Fruit fly (Drosophila melanogaster) whole organism, embryonic: ENCODE results near the gene CG32032.
A peak's percentile ranks its signal among the peaks of the same experiment; 100 is the strongest.

ENCODE experiments used
- Atf-2 ChIP-seq: fragments of 200-800 bp; sonication (Bioruptor generic); optimal IDR thresholded peaks from 2 replicates; lab custom pipeline; 2016; ENCODE audit warnings: missing biosample characterization, missing genetic modification characterization
- B-H2 ChIP-seq: fragments of 200-800 bp; sonication (Bioruptor generic); optimal IDR thresholded peaks from 2 replicates; lab custom pipeline; 2018; ENCODE audit warnings: missing biosample characterization, mild to moderate bottlenecking, missing genetic modification characterization
- C15 ChIP-seq: fragments of 200-800 bp; sonication (Bioruptor generic); IDR thresholded peaks from 3 replicates; pipeline ENCODE4 v1.3.6; 2022; ENCODE audit warnings: missing biosample characterization, missing genetic modification characterization
- CG12769 ChIP-seq: fragments of 200-800 bp; sonication (Bioruptor generic); optimal IDR thresholded peaks from 2 replicates; lab custom pipeline; 2019; ENCODE audit warnings: missing biosample characterization, mild to moderate bottlenecking, missing genetic modification characterization, moderate library complexity
- CG13775 ChIP-seq: fragments of 200-800 bp; sonication (Bioruptor generic); optimal IDR thresholded peaks from 3 replicates; lab custom pipeline; 2017; ENCODE audit warnings: missing biosample characterization, mild to moderate bottlenecking, missing genetic modification characterization
- CG17186 ChIP-seq: fragments of 200-800 bp; sonication (Bioruptor generic); optimal IDR thresholded peaks from 3 replicates; lab custom pipeline; 2017; ENCODE audit warnings: missing biosample characterization, missing genetic modification reagents, missing genetic modification characterization
- CG2712 ChIP-seq: fragments of 200-800 bp; optimal IDR thresholded peaks from 3 replicates; lab custom pipeline; 2019; ENCODE audit warnings: missing biosample characterization, mild to moderate bottlenecking, missing genetic modification characterization, moderate library complexity
- CG2875 ChIP-seq: fragments of 200-800 bp; sonication (Bioruptor generic); optimal IDR thresholded peaks from 2 replicates; lab custom pipeline; 2017; ENCODE audit warnings: missing biosample characterization, mild to moderate bottlenecking, missing genetic modification characterization, missing genetic modification reagents
- CG30431 ChIP-seq: fragments of 200-800 bp; sonication (Bioruptor generic); optimal IDR thresholded peaks from 2 replicates; lab custom pipeline; 2017; ENCODE audit warnings: missing biosample characterization, missing genetic modification characterization
- CG31224 ChIP-seq: fragments of 200-800 bp; sonication (Bioruptor generic); IDR thresholded peaks from 2 replicates; pipeline ENCODE4 v1.3.6; 2022; ENCODE audit warnings: missing biosample characterization, missing genetic modification characterization
- CG3407 ChIP-seq: fragments of 200-800 bp; sonication (Bioruptor generic); optimal IDR thresholded peaks from 2 replicates; lab custom pipeline; 2018; ENCODE audit warnings: missing biosample characterization, mild to moderate bottlenecking, missing genetic modification characterization
- CG4854 ChIP-seq: fragments of 200-800 bp; sonication (Bioruptor generic); optimal IDR thresholded peaks from 2 replicates; lab custom pipeline; 2016; ENCODE audit warnings: missing biosample characterization, missing genetic modification characterization, inconsistent platforms
- CG5953 ChIP-seq: fragments of 200-800 bp; sonication (Bioruptor generic); IDR thresholded peaks from 2 replicates; pipeline ENCODE4 v1.3.6; 2022; ENCODE audit warnings: missing biosample characterization, missing genetic modification characterization
- CG6254 ChIP-seq: fragments of 200-800 bp; sonication (Bioruptor generic); optimal IDR thresholded peaks from 3 replicates; lab custom pipeline; 2017; ENCODE audit warnings: mild to moderate bottlenecking, missing biosample characterization, missing genetic modification reagents, missing genetic modification characterization
- CG6683 ChIP-seq: fragments of 200-800 bp; sonication (Bioruptor generic); optimal IDR thresholded peaks from 2 replicates; lab custom pipeline; 2017; ENCODE audit warnings: missing biosample characterization, mild to moderate bottlenecking, missing genetic modification characterization, missing genetic modification reagents
- CG7372 ChIP-seq: fragments of 200-800 bp; sonication (Bioruptor generic); IDR thresholded peaks from 2 replicates; pipeline ENCODE4 v1.3.6; 2022; ENCODE audit warnings: missing biosample characterization, missing genetic modification characterization
- CG7963 ChIP-seq: fragments of 200-800 bp; sonication (Bioruptor generic); IDR thresholded peaks from 3 replicates; pipeline ENCODE4 v1.3.6; 2022; ENCODE audit warnings: missing biosample characterization, missing genetic modification characterization; ENCODE audit not compliant: partially characterized antibody
- CG8944 ChIP-seq: fragments of 200-800 bp; sonication (Bioruptor generic); optimal IDR thresholded peaks from 3 replicates; lab custom pipeline; 2016; ENCODE audit warnings: missing biosample characterization, missing genetic modification characterization
- CG9727 ChIP-seq: fragments of 200-800 bp; sonication (Bioruptor generic); optimal IDR thresholded peaks from 3 replicates; lab custom pipeline; 2017; ENCODE audit warnings: missing biosample characterization, mild to moderate bottlenecking, missing genetic modification characterization
- CoRest ChIP-seq: fragments of 200-800 bp; sonication (Bioruptor generic); optimal IDR thresholded peaks from 3 replicates; lab custom pipeline; 2018; ENCODE audit warnings: missing biosample characterization, mild to moderate bottlenecking, missing genetic modification characterization, moderate library complexity
- D19B ChIP-seq: fragments of 200-800 bp; sonication (Bioruptor generic); optimal IDR thresholded peaks from 2 replicates; lab custom pipeline; 2017; ENCODE audit warnings: missing biosample characterization, mild to moderate bottlenecking, missing genetic modification characterization
- Deaf1 ChIP-seq: fragments of 200-800 bp; optimal IDR thresholded peaks from 3 replicates; lab custom pipeline; 2019; ENCODE audit warnings: missing biosample characterization, mild to moderate bottlenecking, missing genetic modification characterization, moderate library complexity
- Dip2 ChIP-seq: fragments of 200-800 bp; sonication (Bioruptor generic); IDR thresholded peaks from 2 replicates; pipeline ENCODE4 v1.3.6; 2022; ENCODE audit warnings: missing biosample characterization, missing genetic modification characterization
- Dref ChIP-seq: fragments of 200-800 bp; sonication (Bioruptor generic); IDR thresholded peaks from 2 replicates; pipeline ENCODE4 v1.3.6; 2022; ENCODE audit warnings: missing biosample characterization, missing genetic modification characterization
- ERR ChIP-seq: fragments of 200-800 bp; sonication (Bioruptor generic); optimal IDR thresholded peaks from 2 replicates; lab custom pipeline; 2016; ENCODE audit warnings: missing biosample characterization, missing genetic modification characterization
- Ets97D ChIP-seq: fragments of 200-800 bp; sonication (Bioruptor generic); optimal IDR thresholded peaks from 3 replicates; lab custom pipeline; 2016; ENCODE audit warnings: missing biosample characterization, missing genetic modification characterization
- HLH4C ChIP-seq: fragments of 200-800 bp; sonication (Bioruptor generic); IDR thresholded peaks from 3 replicates; pipeline ENCODE4 v1.3.6; 2022; ENCODE audit warnings: missing biosample characterization, missing genetic modification characterization; ENCODE audit not compliant: partially characterized antibody
- Hr51 ChIP-seq, 2 experiments: fragments of 200-800 bp; sonication (Bioruptor generic); optimal IDR thresholded peaks; 2 replicates in 1 of 2; 3 replicates in 1 of 2; lab custom pipeline; 2016 to 2018; ENCODE audit warnings: missing biosample characterization in 2 of 2, missing genetic modification characterization in 2 of 2, mild to moderate bottlenecking in 1 of 2, moderate library complexity in 1 of 2
- Kr ChIP-seq: fragments of 200-800 bp; sonication (Bioruptor generic); optimal IDR thresholded peaks from 2 replicates; lab custom pipeline; 2017; ENCODE audit warnings: missing biosample characterization, mild to moderate bottlenecking, missing genetic modification characterization
- Mrtf ChIP-seq: fragments of 200-800 bp; sonication (Bioruptor generic); IDR thresholded peaks from 3 replicates; pipeline ENCODE4 v1.3.6; 2022; ENCODE audit warnings: missing biosample characterization, missing genetic modification characterization
- Neu2 ChIP-seq: fragments of 200-800 bp; sonication (Bioruptor generic); optimal IDR thresholded peaks from 3 replicates; lab custom pipeline; 2016; ENCODE audit warnings: missing biosample characterization, missing genetic modification characterization, borderline replicate concordance
- Nf-YB ChIP-seq: fragments of 200-800 bp; sonication (Bioruptor generic); optimal IDR thresholded peaks from 3 replicates; lab custom pipeline; 2019; ENCODE audit warnings: missing biosample characterization, mild to moderate bottlenecking, missing genetic modification characterization, moderate library complexity
- Opbp ChIP-seq: fragments of 200-800 bp; sonication (Bioruptor generic); IDR thresholded peaks from 3 replicates; pipeline ENCODE4 v1.3.6; 2022; ENCODE audit warnings: missing biosample characterization, missing genetic modification characterization; ENCODE audit not compliant: partially characterized antibody
- Pdp1 ChIP-seq, 2 experiments: fragments of 200-800 bp; sonication (Bioruptor generic); optimal IDR thresholded peaks; 3 replicates each; lab custom pipeline; 2016; ENCODE audit warnings: missing biosample characterization in 2 of 2, missing genetic modification characterization in 2 of 2, mild to moderate bottlenecking in 1 of 2, moderate library complexity in 1 of 2
- Sin3A ChIP-seq: fragments of >200 bp; optimal IDR thresholded peaks from 2 replicates; lab custom pipeline; 2018
- ab ChIP-seq: fragments of 200-800 bp; sonication (Bioruptor generic); optimal IDR thresholded peaks from 2 replicates; lab custom pipeline; 2016; ENCODE audit warnings: missing biosample characterization, missing genetic modification characterization
- bowl ChIP-seq: fragments of 200-800 bp; sonication (Bioruptor generic); IDR thresholded peaks from 2 replicates; pipeline ENCODE4 v1.3.6; 2022; ENCODE audit warnings: missing biosample characterization, missing genetic modification characterization
- chm ChIP-seq: fragments of 200-800 bp; sonication (Bioruptor generic); IDR thresholded peaks from 2 replicates; pipeline ENCODE4 v1.3.6; 2022; ENCODE audit warnings: missing biosample characterization, missing genetic modification characterization
- dan ChIP-seq: fragments of 200-800 bp; sonication (Bioruptor generic); IDR thresholded peaks from 2 replicates; pipeline ENCODE4 v1.3.6; 2022; ENCODE audit warnings: missing biosample characterization, missing genetic modification characterization
- dmrt11E ChIP-seq: fragments of 200-800 bp; sonication (Bioruptor generic); optimal IDR thresholded peaks from 3 replicates; lab custom pipeline; 2018; ENCODE audit warnings: missing biosample characterization, mild to moderate bottlenecking, missing genetic modification characterization, moderate library complexity
- en ChIP-seq: fragments of 200-800 bp; sonication (Bioruptor generic); optimal IDR thresholded peaks from 2 replicates; lab custom pipeline; 2016; ENCODE audit warnings: missing biosample characterization, missing genetic modification characterization
- ewg ChIP-seq: fragments of 200-800 bp; sonication (Bioruptor generic); optimal IDR thresholded peaks from 3 replicates; lab custom pipeline; 2017; ENCODE audit warnings: mild to moderate bottlenecking, missing biosample characterization, missing genetic modification reagents, missing genetic modification characterization
- fd64A ChIP-seq: fragments of 200-800 bp; sonication (Bioruptor generic); optimal IDR thresholded peaks from 3 replicates; lab custom pipeline; 2018; ENCODE audit warnings: missing biosample characterization, mild to moderate bottlenecking, missing genetic modification characterization
- onecut ChIP-seq: fragments of 200-800 bp; sonication (Bioruptor generic); IDR thresholded peaks from 2 replicates; pipeline ENCODE4 v1.3.6; 2022; ENCODE audit warnings: missing biosample characterization, missing genetic modification characterization
- salm ChIP-seq: fragments of 200-800 bp; sonication (Bioruptor generic); optimal IDR thresholded peaks from 2 replicates; lab custom pipeline; 2018; ENCODE audit warnings: missing biosample characterization, mild to moderate bottlenecking, missing genetic modification characterization
- sens ChIP-seq: fragments of 200-800 bp; sonication (Bioruptor generic); peaks from one replicate; lab custom pipeline; 2016; ENCODE audit warnings: missing biosample characterization, missing genetic modification characterization
- sens-2 ChIP-seq: fragments of 200-800 bp; sonication (Bioruptor generic); IDR thresholded peaks from 2 replicates; pipeline ENCODE4 v1.3.6; 2022; ENCODE audit warnings: missing biosample characterization, missing genetic modification characterization
- slp2 ChIP-seq: fragments of 200-800 bp; sonication (Bioruptor generic); optimal IDR thresholded peaks from 2 replicates; lab custom pipeline; 2016; ENCODE audit warnings: missing biosample characterization, missing genetic modification characterization
- tna ChIP-seq: fragments of 200-800 bp; sonication (Bioruptor generic); IDR thresholded peaks from 2 replicates; pipeline ENCODE4 v1.3.6; 2022; ENCODE audit warnings: missing biosample characterization, missing genetic modification characterization; ENCODE audit not compliant: partially characterized antibody
- ttk ChIP-seq: fragments of 200-800 bp; sonication (Bioruptor generic); IDR thresholded peaks from 2 replicates; pipeline ENCODE4 v2.1.2; 2022; ENCODE audit warnings: missing biosample characterization, missing genetic modification characterization

Gene CG32032

dm6 chr3L:9057429-9058088 is 35.3 kb upstream of the CG32032 start (continued):
- peak; percentile 89 for TF ChIP-seq CG6683 (GFP tag; lab: Kevin White, UChicago)
- TF ChIP-seq ab (GFP tag; lab: Kevin White, UChicago) = no peak
- peak; percentile 85 for TF ChIP-seq CG7372 (GFP tag; lab: Robert Waterston, UW)
- TF ChIP-seq ttk = peak; percentile 87
- peak; percentile 86 for TF ChIP-seq dmrt11E (tag; lab: Kevin White, UChicago)
- peak; percentile 21 for TF ChIP-seq slp2 (GFP tag; lab: Kevin White, UChicago)
- peak; percentile 10 for TF ChIP-seq Atf-2 (GFP tag; lab: Kevin White, UChicago)
- TF ChIP-seq CG7963 (GFP tag; lab: Robert Waterston, UW) = no peak
- 0 out of 2 replicates have a peak, but pooled peaks have one; percentile 27 for TF ChIP-seq Dref (GFP tag; lab: Robert Waterston, UW)
- TF ChIP-seq fd64A (GFP tag; lab: Kevin White, UChicago) = peak; percentile 58
- peak; percentile 3 for TF ChIP-seq Ets97D (GFP tag; lab: Kevin White, UChicago)
- TF ChIP-seq sens-2 (GFP tag; lab: Robert Waterston, UW) = peak; percentile 60; the same call in 1 of the 2 replicates
- TF ChIP-seq Neu2 (GFP tag; lab: Kevin White, UChicago) = no peak
- TF ChIP-seq Opbp (GFP tag; lab: Robert Waterston, UW) = no peak
- TF ChIP-seq CG31224 (GFP tag; lab: Robert Waterston, UW) = peak; percentile 84
- peak; percentile 68 for TF ChIP-seq CG6254
- TF ChIP-seq CG30431 (GFP tag; lab: Kevin White, UChicago) = peak; percentile 69
- peak; percentile 87 for TF ChIP-seq CG12769
- peak; percentile 94 for TF ChIP-seq CG2712 (tag; lab: Kevin White, UChicago)
- TF ChIP-seq ERR (GFP tag; lab: Kevin White, UChicago) = no peak
- peak; percentile 97 for TF ChIP-seq B-H2 (GFP tag; lab: Kevin White, UChicago)
- no peak for TF ChIP-seq Dip2 (GFP tag; lab: Robert Waterston, UW)
- no peak for TF ChIP-seq Kr (GFP tag; lab: Kevin White, UChicago)
- peak; percentile 36 for TF ChIP-seq CG17186 (GFP tag; lab: Kevin White, UChicago)
- TF ChIP-seq CG8944 (GFP tag; lab: Kevin White, UChicago) = peak; percentile 51
- peak; percentile 69; the same call in 2 of the 3 replicates for TF ChIP-seq C15 (GFP tag; lab: Robert Waterston, UW)
- TF ChIP-seq en (GFP tag; lab: Kevin White, UChicago) = no peak
- TF ChIP-seq bowl = no peak
- peak; percentile 80 for TF ChIP-seq CG5953 (GFP tag; lab: Robert Waterston, UW)
- no peak for TF ChIP-seq dan (GFP tag; lab: Robert Waterston, UW)
- peak; percentile 81 for TF ChIP-seq ewg (GFP tag; lab: Kevin White, UChicago)
- peak; percentile 81 for TF ChIP-seq onecut (GFP tag; lab: Robert Waterston, UW)
- peak; percentile 74 for TF ChIP-seq CG2875 (GFP tag; lab: Kevin White, UChicago)
- peak; percentile 93 for TF ChIP-seq CG9727 (GFP tag; lab: Kevin White, UChicago)
- no peak for TF ChIP-seq HLH4C (GFP tag; lab: Robert Waterston, UW)
- peak; percentile 81 for TF ChIP-seq salm (tag; lab: Kevin White, UChicago)
- peak; percentile 57 to 91 for TF ChIP-seq Hr51 (GFP tag; optimal IDR thresholded peaks at IDR 0.05; lab: Kevin White, UChicago)
- peak; percentile 79 for TF ChIP-seq CG3407 (GFP tag; lab: Kevin White, UChicago)
- TF ChIP-seq D19B (GFP tag; lab: Kevin White, UChicago) = peak; percentile 66
- peak; percentile 65; the same call in 1 of the 2 replicates for TF ChIP-seq chm (GFP tag; lab: Robert Waterston, UW)
- TF ChIP-seq CG4854 (GFP tag; lab: Kevin White, UChicago) = peak; percentile 80
- no peak for TF ChIP-seq tna (GFP tag; lab: Robert Waterston, UW)
- peak; percentile 88 for TF ChIP-seq CG13775 (GFP tag; lab: Kevin White, UChicago)
- peak; percentile 76 for TF ChIP-seq Mrtf (GFP tag; lab: Robert Waterston, UW)
- peak; percentile 53 to 72 for TF ChIP-seq Pdp1 (GFP tag; optimal IDR thresholded peaks at IDR 0.05; lab: Kevin White, UChicago)
- TF ChIP-seq sens (GFP tag; lab: Kevin White, UChicago) = peak; percentile 95
- peak; percentile 94 for TF ChIP-seq CoRest (tag; lab: Kevin White, UChicago)
- peak; percentile 75 for TF ChIP-seq Nf-YB (GFP tag; lab: Kevin White, UChicago)
- TF ChIP-seq Deaf1 (tag; lab: Kevin White, UChicago) = peak; percentile 78
- no peak for TF ChIP-seq Sin3A (lab: Kevin White, UChicago)
